Fruit fly (Drosophila melanogaster) S2 (cell line): ENCODE data around the gene CG43739.

Experiments used
- CG8478 ChIP-seq: fragments of >200 bp; optimal IDR thresholded peaks from 2 replicates; lab custom pipeline; 2018
- CTCF ChIP-seq, 2 experiments: fragments of >200 bp; optimal IDR thresholded peaks; 2 replicates each; lab custom pipeline; 2018

DNA sequence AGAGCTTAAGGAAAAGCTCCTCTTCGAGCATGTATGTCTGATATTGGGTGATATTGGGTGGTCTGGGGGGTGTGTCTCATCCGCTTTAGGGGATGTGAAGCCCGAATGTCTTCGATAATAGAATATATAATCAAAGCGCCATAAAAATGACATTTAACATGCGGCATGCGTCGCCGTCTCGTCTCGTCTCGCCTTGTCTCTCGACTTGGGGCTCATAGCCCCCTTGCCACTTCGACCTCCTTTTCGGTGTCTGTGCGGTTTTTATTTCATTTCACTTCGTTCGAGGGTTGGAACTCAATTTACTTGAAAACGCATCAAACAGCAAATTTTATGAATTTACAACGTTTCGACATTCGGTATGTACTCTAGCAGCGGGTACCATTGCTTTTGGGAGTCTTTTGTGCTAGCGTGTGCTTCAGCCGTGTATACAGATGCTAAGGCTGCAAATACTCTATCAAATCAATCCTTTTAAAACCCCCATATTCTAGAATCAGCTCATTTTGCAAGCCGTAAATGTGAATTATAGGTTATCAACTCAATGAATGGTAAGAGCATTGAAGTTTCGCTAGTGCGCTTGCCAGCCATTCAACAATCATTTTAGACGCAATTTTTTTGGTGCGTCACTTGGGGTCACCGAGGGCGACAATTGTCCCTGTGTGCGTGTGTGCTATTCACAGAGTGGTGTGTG lies 31.8 kb upstream of the CG43739 start:
- TF ChIP-seq CG8478 (lab: Kevin White, UChicago) (no peak), CTCF (optimal IDR thresholded peaks at IDR 0.05; lab: Kevin White, UChicago) (no peak)
